Worm (Caenorhabditis elegans): ENCODE measurements around the gene mlt-3.

DNA sequence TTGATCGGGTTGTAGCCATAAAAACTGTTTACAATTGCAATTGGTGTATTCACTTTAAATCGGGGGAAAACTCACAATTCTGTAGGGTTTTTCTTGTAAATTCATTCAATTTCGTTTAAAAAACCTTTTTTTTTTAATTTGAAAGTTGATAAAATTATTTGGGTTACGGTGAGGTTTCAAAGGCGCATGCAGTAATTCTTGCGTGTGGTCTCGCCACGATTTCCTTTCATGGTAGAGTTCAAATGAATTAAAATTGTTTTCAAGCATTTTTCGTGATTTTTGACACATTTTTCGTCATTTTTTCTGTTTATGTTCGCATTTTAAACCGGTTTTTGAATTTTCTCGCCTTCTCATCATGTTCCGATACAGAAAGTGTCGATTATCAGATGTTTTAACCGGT is 32.2 kb downstream of the mlt-3 start:
- TF ChIP-seq T22C8.4 (GFP tag; IDR thresholded peaks at IDR 0.05) (no peak), cog-1 (tag; optimal IDR thresholded peaks at IDR 0.05) (no peak), flt-1 (GFP tag; IDR thresholded peaks at IDR 0.05) (no peak), ztf-23 (GFP tag; IDR thresholded peaks at IDR 0.05) (no peak), ztf-29 (GFP tag; IDR thresholded peaks at IDR 0.05) (no peak), tab-1 (GFP tag; IDR thresholded peaks at IDR 0.05) (no peak), klf-2 (GFP tag; conservative IDR thresholded peaks at IDR 0.05) (no peak)

Measured in whole organism, midembryonic.